Fruit fly (Drosophila melanogaster): Measurements from ENCODE around the gene Eip74EF.

- TF ChIP-seq lbe (GFP tag; optimal IDR thresholded peaks at IDR 0.05) (no peak), CG3163 (GFP tag; optimal IDR thresholded peaks at IDR 0.05) (no peak), Elba2 (GFP tag; optimal IDR thresholded peaks at IDR 0.05) (no peak), Lhr (GFP tag; optimal IDR thresholded peaks at IDR 0.05) (no peak), CG9727 (GFP tag; optimal IDR thresholded peaks at IDR 0.05) (no peak), slou (GFP tag; optimal IDR thresholded peaks at IDR 0.05) (no peak), ERR (GFP tag; optimal IDR thresholded peaks at IDR 0.05) (no peak), Ssrp (tag; optimal IDR thresholded peaks at IDR 0.05) (no peak)
Observed at dm6 chr3L:17538250-17538649, 80.9 kb downstream of the Eip74EF start.
